Fruit fly (Drosophila melanogaster) whole organism, embryonic: ENCODE measurements around the gene Sec3.

ENCODE experiments used
- Aef1 ChIP-seq: fragments of 200-800 bp; sonication (Bioruptor generic); IDR thresholded peaks from 3 replicates; pipeline ENCODE4 v1.3.6; 2022; ENCODE audit warnings: missing biosample characterization, missing genetic modification characterization
- Bteb2 ChIP-seq: fragments of 200-800 bp; sonication (Bioruptor generic); optimal IDR thresholded peaks from 2 replicates; lab custom pipeline; 2016; ENCODE audit warnings: missing biosample characterization, missing genetic modification characterization
- C15 ChIP-seq: fragments of 200-800 bp; sonication (Bioruptor generic); IDR thresholded peaks from 3 replicates; pipeline ENCODE4 v1.3.6; 2022; ENCODE audit warnings: missing biosample characterization, missing genetic modification characterization
- CG11085 ChIP-seq: fragments of 200-800 bp; sonication (Bioruptor generic); IDR thresholded peaks from 2 replicates; pipeline ENCODE4 v1.3.6; 2022; ENCODE audit warnings: missing biosample characterization, missing genetic modification characterization
- CG11398 ChIP-seq: fragments of 200-800 bp; sonication (Bioruptor generic); optimal IDR thresholded peaks from 2 replicates; lab custom pipeline; 2016; ENCODE audit warnings: missing biosample characterization, missing genetic modification characterization
- CG11456 ChIP-seq: fragments of 200-800 bp; sonication (Bioruptor generic); IDR thresholded peaks from 3 replicates; pipeline ENCODE4 v1.3.6; 2022; ENCODE audit warnings: missing biosample characterization, missing genetic modification characterization
- CG12071 ChIP-seq: fragments of 200-800 bp; sonication (Bioruptor generic); optimal IDR thresholded peaks from 3 replicates; lab custom pipeline; 2018; ENCODE audit warnings: missing biosample characterization, mild to moderate bottlenecking, missing genetic modification characterization
- CG12299 ChIP-seq: fragments of 200-800 bp; sonication (Bioruptor generic); optimal IDR thresholded peaks from 2 replicates; lab custom pipeline; 2018; ENCODE audit warnings: missing biosample characterization, mild to moderate bottlenecking, missing genetic modification characterization
- CG13123 ChIP-seq: fragments of 200-800 bp; sonication (Bioruptor generic); optimal IDR thresholded peaks from 2 replicates; lab custom pipeline; 2016; ENCODE audit warnings: missing biosample characterization, missing genetic modification characterization
- CG14050 ChIP-seq: fragments of 200-800 bp; sonication (Bioruptor generic); IDR thresholded peaks from 3 replicates; pipeline ENCODE4 v1.3.6; 2022; ENCODE audit warnings: missing biosample characterization, missing genetic modification characterization
- CG14667 ChIP-seq: fragments of 200-800 bp; sonication (Bioruptor generic); IDR thresholded peaks from 2 replicates; pipeline ENCODE4 v1.3.6; 2022; ENCODE audit warnings: missing biosample characterization, missing genetic modification characterization
- CG14965 ChIP-seq: fragments of 200-800 bp; sonication (Bioruptor generic); optimal IDR thresholded peaks from 2 replicates; lab custom pipeline; 2016; ENCODE audit warnings: missing biosample characterization, missing genetic modification characterization, borderline replicate concordance
- CG15011 ChIP-seq: fragments of 200-800 bp; sonication (Bioruptor generic); optimal IDR thresholded peaks from 3 replicates; lab custom pipeline; 2018; ENCODE audit warnings: missing biosample characterization, mild to moderate bottlenecking, missing genetic modification characterization
- CG17186 ChIP-seq: fragments of 200-800 bp; sonication (Bioruptor generic); optimal IDR thresholded peaks from 3 replicates; lab custom pipeline; 2017; ENCODE audit warnings: missing biosample characterization, missing genetic modification reagents, missing genetic modification characterization
- CG2875 ChIP-seq: fragments of 200-800 bp; sonication (Bioruptor generic); optimal IDR thresholded peaks from 2 replicates; lab custom pipeline; 2017; ENCODE audit warnings: missing biosample characterization, mild to moderate bottlenecking, missing genetic modification characterization, missing genetic modification reagents
- CG31224 ChIP-seq: fragments of 200-800 bp; sonication (Bioruptor generic); IDR thresholded peaks from 2 replicates; pipeline ENCODE4 v1.3.6; 2022; ENCODE audit warnings: missing biosample characterization, missing genetic modification characterization
- CG3163 ChIP-seq: fragments of 200-800 bp; sonication (Bioruptor generic); optimal IDR thresholded peaks from 3 replicates; lab custom pipeline; 2016; ENCODE audit warnings: missing biosample characterization, missing genetic modification characterization
- CG4730 ChIP-seq: fragments of 200-800 bp; sonication (Bioruptor generic); IDR thresholded peaks from 2 replicates; pipeline ENCODE4 v1.3.6; 2022; ENCODE audit warnings: missing biosample characterization, missing genetic modification characterization
- CG4854 ChIP-seq: fragments of 200-800 bp; sonication (Bioruptor generic); optimal IDR thresholded peaks from 2 replicates; lab custom pipeline; 2016; ENCODE audit warnings: missing biosample characterization, missing genetic modification characterization, inconsistent platforms
- CG7372 ChIP-seq: fragments of 200-800 bp; sonication (Bioruptor generic); IDR thresholded peaks from 2 replicates; pipeline ENCODE4 v1.3.6; 2022; ENCODE audit warnings: missing biosample characterization, missing genetic modification characterization
- CG7745 ChIP-seq: fragments of 200-800 bp; sonication (Bioruptor generic); optimal IDR thresholded peaks from 2 replicates; lab custom pipeline; 2018; ENCODE audit warnings: missing biosample characterization, mild to moderate bottlenecking, missing genetic modification characterization, moderate library complexity
- CG7928 ChIP-seq: fragments of 200-800 bp; sonication (Bioruptor generic); optimal IDR thresholded peaks from 2 replicates; lab custom pipeline; 2017; ENCODE audit warnings: missing biosample characterization, mild to moderate bottlenecking, missing genetic modification characterization
- CG8478 ChIP-seq: fragments of >200 bp; optimal IDR thresholded peaks from 2 replicates; lab custom pipeline; 2018
- CG9609 ChIP-seq: fragments of 200-800 bp; sonication (Bioruptor generic); optimal IDR thresholded peaks from 3 replicates; lab custom pipeline; 2016; ENCODE audit warnings: missing biosample characterization, missing genetic modification characterization
- CG9797 ChIP-seq: fragments of 200-800 bp; sonication (Bioruptor generic); optimal IDR thresholded peaks from 3 replicates; lab custom pipeline; 2018; ENCODE audit warnings: missing biosample characterization, mild to moderate bottlenecking, missing genetic modification characterization
- Dfd ChIP-seq, 2 experiments: fragments of >200 bp; optimal IDR thresholded peaks; 2 replicates each; lab custom pipeline; 2017; ENCODE audit warnings: missing biosample characterization in 2 of 2, missing genetic modification characterization in 2 of 2
- Dref ChIP-seq: fragments of 200-800 bp; sonication (Bioruptor generic); IDR thresholded peaks from 2 replicates; pipeline ENCODE4 v1.3.6; 2022; ENCODE audit warnings: missing biosample characterization, missing genetic modification characterization
- Ets97D ChIP-seq: fragments of 200-800 bp; sonication (Bioruptor generic); optimal IDR thresholded peaks from 3 replicates; lab custom pipeline; 2016; ENCODE audit warnings: missing biosample characterization, missing genetic modification characterization
- Hr39 ChIP-seq: fragments of >200 bp; optimal IDR thresholded peaks from 2 replicates; lab custom pipeline; 2017
- Nf-YC ChIP-seq: fragments of 200-800 bp; optimal IDR thresholded peaks from 3 replicates; lab custom pipeline; 2019; ENCODE audit warnings: missing biosample characterization, mild to moderate bottlenecking, missing genetic modification characterization, moderate library complexity
- Spps ChIP-seq: fragments of 200-800 bp; sonication (Bioruptor generic); optimal IDR thresholded peaks from 2 replicates; lab custom pipeline; 2018; ENCODE audit warnings: missing biosample characterization, mild to moderate bottlenecking, missing genetic modification characterization
- Sry-δ ChIP-seq: fragments of 200-800 bp; sonication (Bioruptor generic); optimal IDR thresholded peaks from 2 replicates; lab custom pipeline; 2016; ENCODE audit warnings: missing biosample characterization, missing genetic modification characterization
- Usf ChIP-seq: fragments of 200-800 bp; sonication (Bioruptor generic); optimal IDR thresholded peaks from 2 replicates; lab custom pipeline; 2017; ENCODE audit warnings: missing genotype, missing biosample characterization, missing genetic modification characterization
- Xrp1 ChIP-seq: fragments of 200-800 bp; sonication (Bioruptor generic); IDR thresholded peaks from 2 replicates; pipeline ENCODE4 v1.3.6; 2022; ENCODE audit warnings: missing biosample characterization, missing genetic modification characterization
- cato ChIP-seq: fragments of 200-800 bp; sonication (Bioruptor generic); optimal IDR thresholded peaks from 2 replicates; lab custom pipeline; 2016; ENCODE audit warnings: missing biosample characterization, missing genetic modification characterization, borderline replicate concordance
- caup ChIP-seq: fragments of 200-800 bp; sonication (Bioruptor generic); optimal IDR thresholded peaks from 3 replicates; lab custom pipeline; 2017; ENCODE audit warnings: missing biosample characterization, mild to moderate bottlenecking, missing genetic modification characterization, moderate library complexity; ENCODE audit not compliant: severe bottlenecking
- cwo ChIP-seq: fragments of 200-800 bp; sonication (Bioruptor generic); optimal IDR thresholded peaks from 3 replicates; lab custom pipeline; 2017; ENCODE audit warnings: missing biosample characterization, missing genetic modification characterization, mild to moderate bottlenecking, moderate library complexity, missing genetic modification reagents
- emc ChIP-seq: fragments of 200-800 bp; sonication (Bioruptor generic); optimal IDR thresholded peaks from 2 replicates; lab custom pipeline; 2016; ENCODE audit warnings: missing biosample characterization, missing genetic modification characterization
- gcm ChIP-seq: fragments of 200-800 bp; sonication (Bioruptor generic); optimal IDR thresholded peaks from 2 replicates; lab custom pipeline; 2019; ENCODE audit warnings: missing biosample characterization, mild to moderate bottlenecking, missing genetic modification characterization, moderate library complexity
- gfzf ChIP-seq: fragments of 200-800 bp; sonication (Bioruptor generic); optimal IDR thresholded peaks from 2 replicates; lab custom pipeline; 2016; ENCODE audit warnings: missing biosample characterization, mild to moderate bottlenecking, missing genetic modification characterization, moderate library complexity
- h ChIP-seq: fragments of >200 bp; optimal IDR thresholded peaks from 2 replicates; lab custom pipeline; 2017
- hth ChIP-seq: fragments of >200 bp; optimal IDR thresholded peaks from 2 replicates; lab custom pipeline; 2017; ENCODE audit warnings: inconsistent platforms
- knrl ChIP-seq: fragments of 200-800 bp; sonication (Bioruptor generic); IDR thresholded peaks from 3 replicates; pipeline ENCODE4 v1.3.6; 2022; ENCODE audit warnings: missing biosample characterization, missing genetic modification characterization; ENCODE audit not compliant: partially characterized antibody
- otp ChIP-seq: fragments of 200-800 bp; sonication (Bioruptor generic); IDR thresholded peaks from 3 replicates; pipeline ENCODE4, ENCODE4 v1.3.6; 2022; ENCODE audit warnings: missing biosample characterization, missing genetic modification characterization
- pfk ChIP-seq: fragments of 200-800 bp; sonication (Bioruptor generic); optimal IDR thresholded peaks from 2 replicates; lab custom pipeline; 2018; ENCODE audit warnings: missing biosample characterization, mild to moderate bottlenecking, missing genetic modification characterization, moderate library complexity
- pnt ChIP-seq: fragments of 200-800 bp; sonication (Bioruptor generic); optimal IDR thresholded peaks from 3 replicates; lab custom pipeline; 2016; ENCODE audit warnings: missing biosample characterization, missing genetic modification characterization
- repo ChIP-seq: fragments of 200-800 bp; sonication (Bioruptor generic); optimal IDR thresholded peaks from 2 replicates; lab custom pipeline; 2016; ENCODE audit warnings: missing biosample characterization, missing genetic modification characterization
- sqz ChIP-seq: fragments of 200-800 bp; sonication (Bioruptor generic); optimal IDR thresholded peaks from 3 replicates; lab custom pipeline; 2018; ENCODE audit warnings: missing biosample characterization, mild to moderate bottlenecking, missing genetic modification characterization
- tio ChIP-seq: fragments of 200-800 bp; sonication (Bioruptor generic); optimal IDR thresholded peaks from 2 replicates; lab custom pipeline; 2017; ENCODE audit warnings: missing biosample characterization, missing genetic modification characterization, inconsistent platforms
- trh ChIP-seq: fragments of 200-800 bp; sonication (Bioruptor generic); optimal IDR thresholded peaks from 2 replicates; lab custom pipeline; 2016; ENCODE audit warnings: missing biosample characterization, missing genetic modification characterization
- unc-4 ChIP-seq: fragments of 200-800 bp; sonication (Bioruptor generic); IDR thresholded peaks from 2 replicates; pipeline ENCODE4 v1.3.6; 2022; ENCODE audit warnings: missing biosample characterization, missing genetic modification characterization; ENCODE audit not compliant: partially characterized antibody
- vfl ChIP-seq: fragments of 200-800 bp; sonication (Bioruptor generic); optimal IDR thresholded peaks from 2 replicates; lab custom pipeline; 2016; ENCODE audit warnings: missing biosample characterization, missing genetic modification characterization
- wor ChIP-seq: fragments of 200-800 bp; sonication (Bioruptor generic); IDR thresholded peaks from 2 replicates; pipeline ENCODE4 v1.3.6; 2022; ENCODE audit warnings: missing biosample characterization, missing genetic modification characterization

The Sec3 gene

dm6 chr3L:17428779-17429178, 3.8 kb upstream of the Sec3 start, which contains the start of gene Gorab (continued):
- TF ChIP-seq CG7928 = peak; percentile 60
- TF ChIP-seq CG31224 (GFP tag; lab: Robert Waterston, UW) = peak; percentile 89
- peak; percentile 97 for TF ChIP-seq Xrp1 (GFP tag; lab: Robert Waterston, UW)
- peak; percentile 95 for TF ChIP-seq CG14667 (GFP tag; lab: Robert Waterston, UW)
- no peak for TF ChIP-seq h (lab: Kevin White, UChicago)
- peak; percentile 94 for TF ChIP-seq CG11085 (GFP tag; lab: Robert Waterston, UW)
- TF ChIP-seq Spps (tag; lab: Kevin White, UChicago) = peak; percentile 74
- TF ChIP-seq CG12299 (tag; lab: Kevin White, UChicago) = peak; percentile 26
- peak; percentile 91 for TF ChIP-seq tio (GFP tag; lab: Kevin White, UChicago)
- TF ChIP-seq CG2875 (GFP tag; lab: Kevin White, UChicago) = peak; percentile 4
- peak; percentile 20 for TF ChIP-seq gfzf (GFP tag; lab: Kevin White, UChicago)
- peak; percentile 85 for TF ChIP-seq CG13123
- no peak for TF ChIP-seq CG14965 (GFP tag; lab: Kevin White, UChicago)
- TF ChIP-seq unc-4 = peak; percentile 48; the same call in 1 of the 2 replicates
- peak; percentile 78 for TF ChIP-seq Usf (GFP tag; lab: Kevin White, UChicago)
- TF ChIP-seq CG4854 (GFP tag; lab: Kevin White, UChicago) = peak; percentile 79
- TF ChIP-seq CG11398 (GFP tag; lab: Kevin White, UChicago) = peak; percentile 26
- peak; percentile 85 for TF ChIP-seq caup
- peak; percentile 84 for TF ChIP-seq Bteb2 (GFP tag; lab: Kevin White, UChicago)
- peak; percentile 95 for TF ChIP-seq CG7372 (GFP tag; lab: Robert Waterston, UW)
- TF ChIP-seq C15 (GFP tag; lab: Robert Waterston, UW) = peak; percentile 86
- no peak for TF ChIP-seq CG8478 (lab: Kevin White, UChicago)
- TF ChIP-seq CG12071 (GFP tag; lab: Kevin White, UChicago) = no peak
- no peak for TF ChIP-seq Dfd (GFP tag; optimal IDR thresholded peaks at IDR 0.05; lab: Kevin White, UChicago)
- TF ChIP-seq Hr39 = no peak
- peak; percentile 24 for TF ChIP-seq CG3163 (GFP tag; lab: Kevin White, UChicago)
- peak; percentile 60 for TF ChIP-seq CG15011 (GFP tag; lab: Kevin White, UChicago)
- TF ChIP-seq otp (GFP tag; lab: Robert Waterston, UW) = peak; percentile 92
- peak; percentile 67 for TF ChIP-seq Nf-YC
- peak; percentile 97 for TF ChIP-seq Aef1
- TF ChIP-seq cwo (GFP tag; lab: Kevin White, UChicago) = peak; percentile 41
- TF ChIP-seq CG17186 (GFP tag; lab: Kevin White, UChicago) = peak; percentile 33
- TF ChIP-seq vfl = peak; percentile 25
- peak; percentile 83 for TF ChIP-seq cato
- TF ChIP-seq wor (GFP tag; lab: Robert Waterston, UW) = peak; percentile 93
- TF ChIP-seq CG4730 (GFP tag; lab: Robert Waterston, UW) = peak; percentile 94
- TF ChIP-seq emc (GFP tag; lab: Kevin White, UChicago) = peak; percentile 38
- peak; percentile 72 for TF ChIP-seq trh (GFP tag; lab: Kevin White, UChicago)
- peak; percentile 46 for TF ChIP-seq pnt (GFP tag; lab: Kevin White, UChicago)
- TF ChIP-seq sqz = peak; percentile 44
- TF ChIP-seq knrl (GFP tag; lab: Robert Waterston, UW) = peak; percentile 66
- peak; percentile 82 for TF ChIP-seq Ets97D (GFP tag; lab: Kevin White, UChicago)
- TF ChIP-seq Dref (GFP tag; lab: Robert Waterston, UW) = peak; percentile 69
- no peak for TF ChIP-seq CG7745 (tag; lab: Kevin White, UChicago)
- no peak for TF ChIP-seq hth (lab: Kevin White, UChicago)
- peak; percentile 32 for TF ChIP-seq gcm (GFP tag; lab: Kevin White, UChicago)
- TF ChIP-seq CG9797 = peak; percentile 16
- TF ChIP-seq CG11456 = peak; percentile 96
- TF ChIP-seq repo (GFP tag; lab: Kevin White, UChicago) = peak; percentile 55
- TF ChIP-seq CG9609 = peak; percentile 77
- peak; percentile 61 for TF ChIP-seq Sry-δ (GFP tag; lab: Kevin White, UChicago)
- no peak for TF ChIP-seq pfk (GFP tag; lab: Kevin White, UChicago)
- peak; percentile 91 for TF ChIP-seq CG14050 (GFP tag; lab: Robert Waterston, UW)
